Worm (Caenorhabditis elegans): Measurements from ENCODE around the gene cct-1.

ce11 chrII:8149930-8150329 is 35.3 kb upstream of the cct-1 start, which contains the start of gene F10B5.3:
- TF ChIP-seq him-1 (tag; optimal IDR thresholded peaks at IDR 0.05): no peak
- TF ChIP-seq W03F9.2 (tag; optimal IDR thresholded peaks at IDR 0.05): no peak
- no peak for TF ChIP-seq dao-5 (tag; optimal IDR thresholded peaks at IDR 0.05)
